Fruit fly (Drosophila melanogaster): Measurements from ENCODE around the gene RecQ5.

Gene RecQ5

dm6 chr3L:14622457-14622899 lies 9.4 kb downstream of the RecQ5 start, which contains the start of gene CG9628 (continued):
- TF ChIP-seq CG18599 (GFP tag; optimal IDR thresholded peaks at IDR 0.05) (peak; percentile 50), eyg (GFP tag; optimal IDR thresholded peaks at IDR 0.05) (peak; percentile 14), CG12219 (GFP tag; optimal IDR thresholded peaks at IDR 0.05) (no peak), CG2202 (tag; optimal IDR thresholded peaks at IDR 0.05) (no peak), CG12236 (GFP tag; optimal IDR thresholded peaks at IDR 0.05) (no peak), CG8924 (tag; optimal IDR thresholded peaks at IDR 0.05) (no peak), E2f1 (GFP tag; IDR thresholded peaks at IDR 0.05) (0 out of 2 replicates have a peak, but pooled peaks have one; percentile 7), Nf-YA (GFP tag; IDR thresholded peaks at IDR 0.05) (no peak), CG17568 (GFP tag; optimal IDR thresholded peaks at IDR 0.05) (no peak), CG4404 (GFP tag; IDR thresholded peaks at IDR 0.05) (no peak), Drgx (GFP tag; IDR thresholded peaks at IDR 0.05) (peak; percentile 30; the same call in 1 of the 2 replicates), CG13287 (GFP tag; IDR thresholded peaks at IDR 0.05; ENCODE audit: partially characterized antibody) (peak; percentile 46; the same call in 1 of the 2 replicates), crc (GFP tag; optimal IDR thresholded peaks at IDR 0.05) (no peak), CG3726 (GFP tag; IDR thresholded peaks at IDR 0.05) (no peak), Hr51 (GFP tag; optimal IDR thresholded peaks at IDR 0.05) (no peak), Rx (GFP tag; IDR thresholded peaks at IDR 0.05) (no peak), Scr (GFP tag; IDR thresholded peaks at IDR 0.05; ENCODE audit: partially characterized antibody) (no peak), zfh1 (GFP tag; IDR thresholded peaks at IDR 0.05) (peak; percentile 6; the same call in 2 of the 3 replicates), oc (tag; optimal IDR thresholded peaks at IDR 0.05) (peak; percentile 25), abd-A (tag; optimal IDR thresholded peaks at IDR 0.05) (peak; percentile 24), ci (GFP tag; IDR thresholded peaks at IDR 0.05) (peak; percentile 43; the same call in 1 of the 3 replicates), kni (GFP tag; optimal IDR thresholded peaks at IDR 0.05) (peak; percentile 57), sc (optimal IDR thresholded peaks at IDR 0.05) (no peak), sc (GFP tag; optimal IDR thresholded peaks at IDR 0.05) (no peak), gcm (GFP tag; optimal IDR thresholded peaks at IDR 0.05) (no peak), CG2712 (tag; optimal IDR thresholded peaks at IDR 0.05) (peak; percentile 36), Asciz (GFP tag; optimal IDR thresholded peaks at IDR 0.05) (peak; percentile 59), tll (GFP tag; optimal IDR thresholded peaks at IDR 0.05) (no peak), crol (GFP tag; IDR thresholded peaks at IDR 0.05) (no peak), ftz-f1 (GFP tag; optimal IDR thresholded peaks at IDR 0.05) (no peak), CG11398 (GFP tag; optimal IDR thresholded peaks at IDR 0.05) (no peak), CG9817 (tag; optimal IDR thresholded peaks at IDR 0.05) (no peak), CG10431 (GFP tag; optimal IDR thresholded peaks at IDR 0.05) (peak; percentile 0), phol (tag; optimal IDR thresholded peaks at IDR 0.05) (peak; percentile 21), Trl (optimal IDR thresholded peaks at IDR 0.05) (peak; percentile 33 to 40), Trl (GFP tag; optimal IDR thresholded peaks at IDR 0.05) (no peak), tna (GFP tag; IDR thresholded peaks at IDR 0.05; ENCODE audit: partially characterized antibody) (no peak), zf30C (GFP tag; optimal IDR thresholded peaks at IDR 0.05) (no peak), unpg (GFP tag; optimal IDR thresholded peaks at IDR 0.05) (peak; percentile 4), slbo (GFP tag; IDR thresholded peaks at IDR 0.05) (peak; percentile 60), dmrt99B (tag; optimal IDR thresholded peaks at IDR 0.05) (peak; percentile 15), rib (GFP tag; IDR thresholded peaks at IDR 0.05) (no peak), CG6689 (GFP tag; IDR thresholded peaks at IDR 0.05) (peak; percentile 32; the same call in 1 of the 2 replicates), CG5180 (GFP tag; optimal IDR thresholded peaks at IDR 0.05) (peak; percentile 12), CG13775 (GFP tag; optimal IDR thresholded peaks at IDR 0.05) (no peak), CG7556 (GFP tag; optimal IDR thresholded peaks at IDR 0.05) (no peak), Fer1 (GFP tag; optimal IDR thresholded peaks at IDR 0.05) (peak; percentile 51), Blimp-1 (GFP tag; optimal IDR thresholded peaks at IDR 0.05) (peak; percentile 39), CG30403 (GFP tag; optimal IDR thresholded peaks at IDR 0.05) (no peak), CG17328 (GFP tag; IDR thresholded peaks at IDR 0.05) (no peak)
